Worm (Caenorhabditis elegans): ENCODE results near the gene Y46H3A.4.

- TF ChIP-seq ama-1 (optimal IDR thresholded peaks at IDR 0.05) (no peak), scrt-1 (GFP tag; IDR thresholded peaks at IDR 0.05) (no peak), aly-1 (tag; optimal IDR thresholded peaks at IDR 0.05) (no peak), flt-1 (GFP tag; IDR thresholded peaks at IDR 0.05) (no peak), pes-1 (GFP tag; IDR thresholded peaks at IDR 0.05) (no peak), ets-7 (tag; optimal IDR thresholded peaks at IDR 0.05) (no peak), hmbx-1 (tag; optimal IDR thresholded peaks at IDR 0.05) (no peak), tbx-37 (GFP tag; conservative IDR thresholded peaks at IDR 0.05) (no peak), hnd-1 (tag; optimal IDR thresholded peaks at IDR 0.05) (no peak), B0310.2 (tag; optimal IDR thresholded peaks at IDR 0.05) (no peak), tra-4 (tag; optimal IDR thresholded peaks at IDR 0.05) (no peak)
Measured at ce11 chrV:1803043-1803442, 7.9 kb downstream of the Y46H3A.4 start, which contains the start of gene srt-41.
